Worm (Caenorhabditis elegans): ENCODE results near the gene akap-1.

Gene akap-1

ce11 chrIII:6374947-6375415, 21.8 kb downstream of the akap-1 start, which contains the start of the genes rps-13 and nfx-1 (continued):
- no peak for TF ChIP-seq zip-4 (GFP tag; optimal IDR thresholded peaks at IDR 0.05)
- TF ChIP-seq ceh-88 (GFP tag; IDR thresholded peaks at IDR 0.05) = no peak; the same call in 1 of the 2 replicates
- no peak for TF ChIP-seq unc-98 (GFP tag; IDR thresholded peaks at IDR 0.05)
- TF ChIP-seq efl-1 (optimal IDR thresholded peaks at IDR 0.05) = peak; percentile 83 to 90
- peak; percentile 76 to 97 for TF ChIP-seq efl-1 (GFP tag; optimal IDR thresholded peaks at IDR 0.05 in 1 of 2)
- TF ChIP-seq pag-3 (tag; optimal IDR thresholded peaks at IDR 0.05; ENCODE audit: borderline replicate concordance, insufficient read depth) = no peak
- peak; percentile 78 for TF ChIP-seq mep-1 (tag; optimal IDR thresholded peaks at IDR 0.05)
- TF ChIP-seq C04F5.9 (tag; optimal IDR thresholded peaks at IDR 0.05) = peak; percentile 13
- peak; percentile 83 for TF ChIP-seq isw-1 (GFP tag; IDR thresholded peaks at IDR 0.05)
- TF ChIP-seq C16A3.4 (tag; optimal IDR thresholded peaks at IDR 0.05) = no peak
- TF ChIP-seq alr-1 (tag; optimal IDR thresholded peaks at IDR 0.05; ENCODE audit: borderline replicate concordance) = no peak
- peak; percentile 80 for TF ChIP-seq fos-1 (tag; optimal IDR thresholded peaks at IDR 0.05)
- peak; percentile 87 for TF ChIP-seq nhr-71 (tag; optimal IDR thresholded peaks at IDR 0.05)
- TF ChIP-seq lin-35 (GFP tag; optimal IDR thresholded peaks at IDR 0.05) = peak; percentile 85 to 91
- no peak for TF ChIP-seq nhr-237 (tag; optimal IDR thresholded peaks at IDR 0.05)
- TF ChIP-seq sup-37 (GFP tag; optimal IDR thresholded peaks at IDR 0.05) = no peak
- TF ChIP-seq unc-62 (GFP tag; optimal IDR thresholded peaks at IDR 0.05) = no peak
- peak; percentile 70 for TF ChIP-seq tbx-2 (tag; optimal IDR thresholded peaks at IDR 0.05)
- peak; percentile 4 for TF ChIP-seq ceh-90 (tag; optimal IDR thresholded peaks at IDR 0.05)
- TF ChIP-seq nhr-28 (tag; optimal IDR thresholded peaks at IDR 0.05) = no peak
- TF ChIP-seq jun-1 (tag; optimal IDR thresholded peaks at IDR 0.05) = peak; percentile 62
- peak; percentile 70 to 82 (median 77) for TF ChIP-seq dpl-1 (GFP tag; optimal IDR thresholded peaks at IDR 0.05)
- TF ChIP-seq aly-2 (tag; optimal IDR thresholded peaks at IDR 0.05) = no peak
- no peak for TF ChIP-seq tlp-1 (tag; optimal IDR thresholded peaks at IDR 0.05)
- peak; percentile 86 for TF ChIP-seq nhr-20 (tag; optimal IDR thresholded peaks at IDR 0.05)
- TF ChIP-seq nhr-19 (GFP tag; conservative IDR thresholded peaks at IDR 0.05) = peak; percentile 84
- TF ChIP-seq aha-1 (tag; optimal IDR thresholded peaks at IDR 0.05) = no peak
- peak; percentile 66 to 90 (median 79) for TF ChIP-seq ceh-82 (tag; optimal IDR thresholded peaks at IDR 0.05)
- TF ChIP-seq lsy-2 (tag; optimal IDR thresholded peaks at IDR 0.05) = peak; percentile 98 to 99
- TF ChIP-seq ama-1 (optimal IDR thresholded peaks at IDR 0.05) = peak; percentile 46
- TF ChIP-seq efl-3 (GFP tag; optimal IDR thresholded peaks at IDR 0.05) = no peak
- TF ChIP-seq hlh-17 (GFP tag; optimal IDR thresholded peaks at IDR 0.05; ENCODE audit: borderline replicate concordance) = no peak
- TF ChIP-seq ceh-63 (GFP tag; optimal IDR thresholded peaks at IDR 0.05) = no peak
- TF ChIP-seq mab-9 (GFP tag; IDR thresholded peaks at IDR 0.05) = no peak
- peak; percentile 81 for TF ChIP-seq nhr-47 (tag; optimal IDR thresholded peaks at IDR 0.05)
- TF ChIP-seq unc-30 (tag; optimal IDR thresholded peaks at IDR 0.05) = no peak
- no peak for TF ChIP-seq mef-2 (tag; optimal IDR thresholded peaks at IDR 0.05)
- peak; percentile 6 for TF ChIP-seq pqm-1 (tag; optimal IDR thresholded peaks at IDR 0.05)
- TF ChIP-seq swsn-7 (tag; optimal IDR thresholded peaks at IDR 0.05) = peak; percentile 70
- peak; percentile 87 for TF ChIP-seq snu-23 (GFP tag; optimal IDR thresholded peaks at IDR 0.05)
- peak; percentile 62 for TF ChIP-seq fkh-8 (tag; optimal IDR thresholded peaks at IDR 0.05)
- peak; percentile 76 for TF ChIP-seq F16B12.6 (tag; optimal IDR thresholded peaks at IDR 0.05)

- TF ChIP-seq sup-37 (GFP tag; optimal IDR thresholded peaks at IDR 0.05) = no peak
- TF ChIP-seq alr-1 (tag; optimal IDR thresholded peaks at IDR 0.05; ENCODE audit: borderline replicate concordance) = no peak
- TF ChIP-seq pax-3 (tag; optimal IDR thresholded peaks at IDR 0.05) = no peak
- no peak for TF ChIP-seq nhr-85 (tag)
- TF ChIP-seq nhr-11 (tag; optimal IDR thresholded peaks at IDR 0.05) = no peak
- TF ChIP-seq mdl-1 (tag; optimal IDR thresholded peaks at IDR 0.05) = no peak
- peak; percentile 86 for TF ChIP-seq F16B12.6 (tag; optimal IDR thresholded peaks at IDR 0.05)
- peak; percentile 17 for TF ChIP-seq snu-23 (GFP tag; optimal IDR thresholded peaks at IDR 0.05)
- TF ChIP-seq lin-14 (GFP tag; optimal IDR thresholded peaks at IDR 0.05) = no peak
- no peak for TF ChIP-seq pqm-1 (tag; optimal IDR thresholded peaks at IDR 0.05)
- peak; percentile 30 for TF ChIP-seq nhr-71 (tag; optimal IDR thresholded peaks at IDR 0.05)
- no peak for TF ChIP-seq unc-86 (tag; optimal IDR thresholded peaks at IDR 0.05)
- peak in 1 of 3 experiments; percentile 38 for TF ChIP-seq ceh-82 (tag; optimal IDR thresholded peaks at IDR 0.05)
- TF ChIP-seq lin-15B (tag; optimal IDR thresholded peaks at IDR 0.05) = no peak
- TF ChIP-seq dsc-1 (tag; optimal IDR thresholded peaks at IDR 0.05) = no peak
- TF ChIP-seq isw-1 (GFP tag; IDR thresholded peaks at IDR 0.05) = no peak
- TF ChIP-seq nhr-77 (tag; optimal IDR thresholded peaks at IDR 0.05) = no peak
- TF ChIP-seq aly-2 (tag; optimal IDR thresholded peaks at IDR 0.05) = peak; percentile 33
- TF ChIP-seq unc-130 (tag; optimal IDR thresholded peaks at IDR 0.05) = no peak
- no peak for TF ChIP-seq egl-27 (tag; optimal IDR thresholded peaks at IDR 0.05)
- TF ChIP-seq lsy-2 (tag; optimal IDR thresholded peaks at IDR 0.05) = peak; percentile 49 to 73
- no peak for TF ChIP-seq fkh-8 (tag; optimal IDR thresholded peaks at IDR 0.05)
- TF ChIP-seq dpl-1 (GFP tag; optimal IDR thresholded peaks at IDR 0.05) = peak in 2 of 3 experiments; percentile 24 to 47
These were observed 25.9 kb downstream of the akap-1 start, which contains the start of gene C16A3.6 for ce11 chrIII:6379129-6379528. C16A3.6 (plus strand) TSS chrIII:6379212.
